Fruit fly (Drosophila melanogaster): ENCODE results near the gene Sfp84E.

The Sfp84E gene

DNA sequence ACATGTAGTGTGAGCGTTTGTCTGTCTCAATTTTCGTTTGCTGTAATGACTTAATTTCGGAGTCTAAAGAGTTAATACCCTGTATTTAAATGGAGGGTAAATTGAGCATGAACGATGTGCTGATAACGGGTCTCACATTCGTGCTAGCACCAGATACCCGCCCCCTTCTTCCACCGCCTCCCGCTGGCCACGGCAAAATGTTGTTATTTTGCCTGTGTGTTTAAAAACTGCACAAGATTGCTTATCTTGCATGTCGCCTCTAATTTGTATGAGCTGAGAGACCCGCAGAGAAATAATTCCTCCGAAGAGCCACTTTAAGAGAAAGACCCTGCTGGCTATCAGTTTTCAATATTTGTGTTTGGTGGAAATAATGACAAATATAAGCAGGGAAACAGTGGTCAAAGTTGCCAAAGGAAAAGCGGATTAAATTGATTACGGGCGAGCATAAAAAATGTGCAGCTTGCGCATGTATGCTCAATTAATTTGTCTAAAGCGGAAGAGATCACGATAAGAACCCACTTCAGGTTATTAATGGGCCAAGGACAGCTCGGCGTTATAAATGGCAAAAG, 15.3 kb downstream of the Sfp84E start:
- TF ChIP-seq Drgx (GFP tag; IDR thresholded peaks at IDR 0.05) (0 out of 2 replicates have a peak, but pooled peaks have one; percentile 24), lab (GFP tag; optimal IDR thresholded peaks at IDR 0.05) (peak; percentile 27), kay (GFP tag; optimal IDR thresholded peaks at IDR 0.05) (peak; percentile 24), CG15696 (tag; optimal IDR thresholded peaks at IDR 0.05) (peak; percentile 13), grn (GFP tag; optimal IDR thresholded peaks at IDR 0.05) (peak; percentile 69), fd96Cb (tag; optimal IDR thresholded peaks at IDR 0.05) (no peak), YL-1 (GFP tag; optimal IDR thresholded peaks at IDR 0.05) (no peak), ems (GFP tag; optimal IDR thresholded peaks at IDR 0.05) (no peak), tx (GFP tag; optimal IDR thresholded peaks at IDR 0.05) (no peak), CG5180 (GFP tag; optimal IDR thresholded peaks at IDR 0.05) (peak; percentile 60), D19B (GFP tag; optimal IDR thresholded peaks at IDR 0.05) (peak; percentile 95), CG15479 (GFP tag; optimal IDR thresholded peaks at IDR 0.05) (peak; percentile 62), CG11504 (tag; optimal IDR thresholded peaks at IDR 0.05) (peak; percentile 82), Asciz (GFP tag; optimal IDR thresholded peaks at IDR 0.05) (peak; percentile 15), z (GFP tag; IDR thresholded peaks at IDR 0.05) (0 out of 3 replicates have a peak, but pooled peaks have one; percentile 14), crol (GFP tag; IDR thresholded peaks at IDR 0.05) (peak; percentile 63; the same call in 1 of the 2 replicates), CG2199 (GFP tag; IDR thresholded peaks at IDR 0.05) (0 out of 3 replicates have a peak, but pooled peaks have one; percentile 69), CG6813 (GFP tag; optimal IDR thresholded peaks at IDR 0.05) (peak; percentile 33), CG34376 (GFP tag; optimal IDR thresholded peaks at IDR 0.05) (peak; percentile 8), cato (GFP tag; optimal IDR thresholded peaks at IDR 0.05; ENCODE audit: borderline replicate concordance) (no peak), cwo (GFP tag; optimal IDR thresholded peaks at IDR 0.05) (peak; percentile 6), exex (tag; optimal IDR thresholded peaks at IDR 0.05) (peak; percentile 69), ATbp (GFP tag; optimal IDR thresholded peaks at IDR 0.05) (no peak), CG4820 (GFP tag; optimal IDR thresholded peaks at IDR 0.05) (no peak), CG8281 (tag; optimal IDR thresholded peaks at IDR 0.05) (peak; percentile 90), CG3163 (GFP tag; optimal IDR thresholded peaks at IDR 0.05) (peak; percentile 58), nerfin-1 (tag; optimal IDR thresholded peaks at IDR 0.05) (peak; percentile 3), CG1529 (GFP tag; optimal IDR thresholded peaks at IDR 0.05) (no peak), dpn (GFP tag; optimal IDR thresholded peaks at IDR 0.05) (no peak), chinmo (GFP tag; IDR thresholded peaks at IDR 0.05; ENCODE audit: partially characterized antibody) (peak; percentile 67; the same call in 1 of the 4 replicates), nom (GFP tag; optimal IDR thresholded peaks at IDR 0.05) (no peak), CG3838 (GFP tag; optimal IDR thresholded peaks at IDR 0.05) (no peak), GATAe (GFP tag; conservative IDR thresholded peaks at IDR 0.05) (peak; percentile 63), Optix (GFP tag; IDR thresholded peaks at IDR 0.05) (no peak), row (GFP tag; IDR thresholded peaks at IDR 0.05) (0 out of 3 replicates have a peak, but pooled peaks have one; percentile 16)

DNA sequence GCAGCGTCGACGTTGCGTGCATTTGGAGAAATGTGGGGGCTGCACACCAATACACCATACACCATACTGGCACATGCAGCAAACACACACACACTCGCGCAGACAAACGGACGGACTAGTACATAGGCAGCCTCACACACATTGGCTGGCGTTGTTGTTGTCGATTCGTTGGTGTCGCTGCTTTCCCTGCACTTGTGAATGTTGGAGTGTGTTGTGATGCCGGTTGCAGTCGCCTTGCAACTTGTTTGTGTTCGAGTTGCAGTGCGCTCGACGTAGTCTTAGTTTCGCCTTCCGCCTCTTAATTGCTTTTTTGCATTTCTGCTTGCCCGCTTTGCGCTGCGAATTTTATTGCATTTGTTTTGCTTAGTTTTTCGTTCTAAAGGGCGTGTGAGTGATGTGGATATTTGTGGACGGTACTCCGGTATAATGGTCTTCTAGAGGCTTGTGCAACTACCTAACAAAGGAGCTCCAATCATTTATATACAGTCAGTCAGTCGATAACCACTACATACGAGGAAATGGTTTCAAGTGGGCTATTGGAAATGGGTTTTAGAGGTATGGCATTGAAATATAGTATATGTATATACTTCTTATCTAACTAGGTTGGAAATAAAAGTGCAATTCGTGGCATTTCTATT, 16.5 kb downstream of the Sfp84E start:
- TF ChIP-seq CG11247 (GFP tag; IDR thresholded peaks at IDR 0.05) (no peak), Ets65A (GFP tag) (no peak), CG8944 (GFP tag; optimal IDR thresholded peaks at IDR 0.05) (no peak), ken (GFP tag; IDR thresholded peaks at IDR 0.05) (no peak), lbe (GFP tag; optimal IDR thresholded peaks at IDR 0.05) (peak; percentile 31), Nf-YA (GFP tag; IDR thresholded peaks at IDR 0.05) (peak; percentile 66; the same call in 1 of the 2 replicates), CG4360 (GFP tag; IDR thresholded peaks at IDR 0.05) (peak; percentile 93), CG8478 (optimal IDR thresholded peaks at IDR 0.05) (peak; percentile 83), CG14965 (GFP tag; optimal IDR thresholded peaks at IDR 0.05; ENCODE audit: borderline replicate concordance) (no peak), CG13424 (tag; optimal IDR thresholded peaks at IDR 0.05) (no peak), CG5180 (GFP tag; optimal IDR thresholded peaks at IDR 0.05) (peak; percentile 98), CG15073 (GFP tag; optimal IDR thresholded peaks at IDR 0.05) (no peak), CG42726 (GFP tag; IDR thresholded peaks at IDR 0.05; ENCODE audit: partially characterized antibody) (no peak), CG3163 (GFP tag; optimal IDR thresholded peaks at IDR 0.05) (no peak), corto (GFP tag; optimal IDR thresholded peaks at IDR 0.05) (peak; percentile 36), aop (GFP tag; IDR thresholded peaks at IDR 0.05) (0 out of 2 replicates have a peak, but pooled peaks have one; percentile 23)
